Worm (Caenorhabditis elegans): ENCODE measurements around the gene T14B4.1.
"Not testable (repeated sequence)": the region's sequence is repeated elsewhere in the genome, so short reads cannot be mapped to it uniquely, and the experiment has no call there.

T14B4.1 gene

ce11 chrII:6775076-6775475 lies 38.4 kb downstream of the T14B4.1 start, which contains the start of gene agr-1:
TSS of gene agr-1 (minus strand) at chrII:6775176.
- not testable (repeated sequence) for TF ChIP-seq nhr-42 (GFP tag; IDR thresholded peaks at IDR 0.05); ama-1 (optimal IDR thresholded peaks at IDR 0.05); nhr-6 (tag; optimal IDR thresholded peaks at IDR 0.05)

- peak; percentile 75 for TF ChIP-seq unc-130 (GFP tag; optimal IDR thresholded peaks at IDR 0.05)
- TF ChIP-seq hif-1 (tag; optimal IDR thresholded peaks at IDR 0.05) = peak in 1 of 2 experiments; percentile 77
- TF ChIP-seq lin-1 (GFP tag; IDR thresholded peaks at IDR 0.05) = no peak
- no peak for TF ChIP-seq ceh-28 (tag; optimal IDR thresholded peaks at IDR 0.05)
- 0 out of 2 replicates have a peak, but pooled peaks have one; percentile 12 for TF ChIP-seq ceh-44 (GFP tag; IDR thresholded peaks at IDR 0.05)
- peak; percentile 65 for TF ChIP-seq mep-1 (tag; optimal IDR thresholded peaks at IDR 0.05)
- no peak for TF ChIP-seq set-16 (GFP tag; IDR thresholded peaks at IDR 0.05)
- TF ChIP-seq ZK337.2 (GFP tag; IDR thresholded peaks at IDR 0.05) = peak; percentile 43; the same call in 1 of the 2 replicates
- no peak for TF ChIP-seq egl-43 (GFP tag; IDR thresholded peaks at IDR 0.05)
- TF ChIP-seq lsy-2 (tag; optimal IDR thresholded peaks at IDR 0.05) = peak in 1 of 2 experiments; percentile 84
- no peak for TF ChIP-seq mxl-3 (GFP tag; optimal IDR thresholded peaks at IDR 0.05)
- TF ChIP-seq nhr-28 (tag; optimal IDR thresholded peaks at IDR 0.05) = peak; percentile 2
- peak; percentile 88 for TF ChIP-seq dpl-1 (GFP tag; optimal IDR thresholded peaks at IDR 0.05)
- TF ChIP-seq hmg-1.1 (GFP tag; IDR thresholded peaks at IDR 0.05) = 0 out of 2 replicates have a peak, but pooled peaks have one; percentile 34
- peak in 1 of 2 experiments; percentile 32 for TF ChIP-seq mdl-1 (tag; optimal IDR thresholded peaks at IDR 0.05)
- no peak for TF ChIP-seq F26F4.8 (GFP tag; conservative IDR thresholded peaks at IDR 0.05)
- no peak for TF ChIP-seq daf-16 (GFP tag; optimal IDR thresholded peaks at IDR 0.05)
- peak; percentile 32 for TF ChIP-seq daf-16 (tag; optimal IDR thresholded peaks at IDR 0.05)
- TF ChIP-seq aha-1 (tag) = peak; percentile 5
- TF ChIP-seq dve-1 (tag; optimal IDR thresholded peaks at IDR 0.05; ENCODE audit: insufficient read depth) = peak; percentile 39
- TF ChIP-seq aly-2 (tag; optimal IDR thresholded peaks at IDR 0.05) = no peak
- peak; percentile 6 for TF ChIP-seq hlh-11 (tag; optimal IDR thresholded peaks at IDR 0.05)
- TF ChIP-seq mes-2 (tag; optimal IDR thresholded peaks at IDR 0.05; ENCODE audit: poor library complexity, severe bottlenecking) = peak; percentile 98
- no peak for TF ChIP-seq nhr-11 (tag; optimal IDR thresholded peaks at IDR 0.05)
- TF ChIP-seq T20F7.1 (GFP tag; optimal IDR thresholded peaks at IDR 0.05) = peak; percentile 60
- peak; percentile 60 for TF ChIP-seq F49E8.2 (tag; optimal IDR thresholded peaks at IDR 0.05; ENCODE audit: borderline replicate concordance)
- peak; percentile 49 for TF ChIP-seq rbr-2 (tag; optimal IDR thresholded peaks at IDR 0.05)
- peak; percentile 36 for TF ChIP-seq nhr-48 (tag; optimal IDR thresholded peaks at IDR 0.05)
- peak; percentile 42 for TF ChIP-seq spr-1 (tag; optimal IDR thresholded peaks at IDR 0.05)
- TF ChIP-seq hlh-30 (tag; optimal IDR thresholded peaks at IDR 0.05; ENCODE audit: insufficient read depth) = peak; percentile 51
These were observed 39.8 kb downstream of the T14B4.1 start, which contains the start of gene ssup-72 for ce11 chrII:6776418-6777034. TSS of gene ssup-72 (plus strand) at chrII:6776598.

DNA sequence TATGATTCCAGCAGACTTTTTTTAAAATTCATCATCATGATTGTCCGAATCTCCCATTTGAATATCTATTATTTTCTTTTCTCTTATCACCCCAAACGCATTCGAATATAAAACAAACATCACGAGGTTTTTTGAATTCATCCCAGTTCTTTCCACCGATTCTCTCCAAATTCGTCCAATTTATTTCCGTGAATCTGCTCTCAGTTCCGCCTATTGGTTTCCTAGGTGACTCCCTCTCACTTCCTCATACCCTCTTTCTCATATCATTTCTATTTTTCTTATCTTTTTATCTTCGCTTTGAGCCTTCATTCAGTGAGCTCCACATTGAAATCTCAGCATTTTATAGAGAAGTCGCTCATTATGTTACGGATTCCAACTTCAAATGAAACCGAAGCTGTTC lies 42.4 kb downstream of the T14B4.1 start, which contains the start of gene T13C2.7:
Gene T13C2.7 (plus strand): TSS at position 301 of the 400 bp plus-strand sequence.
- TF ChIP-seq ztf-7 (tag; optimal IDR thresholded peaks at IDR 0.05) = no peak
- no peak for TF ChIP-seq ceh-20 (GFP tag; IDR thresholded peaks at IDR 0.05)
- TF ChIP-seq zfp-3 (GFP tag; conservative IDR thresholded peaks at IDR 0.05) = no peak
- no peak for TF ChIP-seq nhr-10 (tag; optimal IDR thresholded peaks at IDR 0.05)
- TF ChIP-seq Y75B8A.6 (GFP tag; IDR thresholded peaks at IDR 0.05) = no peak
- no peak for TF ChIP-seq jun-1 (tag; optimal IDR thresholded peaks at IDR 0.05)
- no peak for TF ChIP-seq madf-9 (GFP tag; conservative IDR thresholded peaks at IDR 0.05)

Measured in whole organism, L4 larva.